Fruit fly (Drosophila melanogaster) whole organism, prepupa: ENCODE measurements around the gene mei-P26.

ENCODE experiments used
- Blimp-1 ChIP-seq: fragments of 200-800 bp; sonication (Bioruptor generic); optimal IDR thresholded peaks from 3 replicates; lab custom pipeline; 2017; ENCODE audit warnings: missing biosample characterization, missing genetic modification characterization, mild to moderate bottlenecking, moderate library complexity, missing genetic modification reagents
- CG10669 ChIP-seq: fragments of 200-800 bp; sonication (Bioruptor generic); optimal IDR thresholded peaks from 3 replicates; lab custom pipeline; 2018; ENCODE audit warnings: missing biosample characterization, mild to moderate bottlenecking, missing genetic modification characterization, moderate library complexity
- CG11294 ChIP-seq: fragments of 200-800 bp; sonication (Bioruptor generic); IDR thresholded peaks from 2 replicates; pipeline ENCODE4 v1.3.6; 2022; ENCODE audit warnings: missing biosample characterization, missing genetic modification characterization
- CG11762 ChIP-seq: fragments of 200-800 bp; sonication (Bioruptor generic); optimal IDR thresholded peaks from 3 replicates; lab custom pipeline; 2016; ENCODE audit warnings: missing biosample characterization, missing genetic modification characterization; ENCODE audit not compliant: insufficient read depth
- CG11902 ChIP-seq: fragments of 200-800 bp; sonication (Bioruptor generic); optimal IDR thresholded peaks from 3 replicates; lab custom pipeline; 2016; ENCODE audit warnings: missing biosample characterization, missing genetic modification characterization
- CG16779 ChIP-seq: fragments of 200-800 bp; sonication (Bioruptor generic); optimal IDR thresholded peaks from 3 replicates; lab custom pipeline; 2017; ENCODE audit warnings: missing biosample characterization, mild to moderate bottlenecking, missing genetic modification characterization
- CG3032 ChIP-seq: fragments of 200-800 bp; optimal IDR thresholded peaks from 2 replicates; lab custom pipeline; 2019; ENCODE audit warnings: missing biosample characterization, mild to moderate bottlenecking, missing genetic modification characterization, moderate library complexity
- CG31627 ChIP-seq: fragments of 200-800 bp; sonication (Bioruptor generic); optimal IDR thresholded peaks from 3 replicates; lab custom pipeline; 2016; ENCODE audit warnings: missing biosample characterization, missing genetic modification characterization
- CG3919 ChIP-seq: fragments of 200-800 bp; sonication (Bioruptor generic); optimal IDR thresholded peaks from 3 replicates; lab custom pipeline; 2016; ENCODE audit warnings: missing biosample characterization, missing genetic modification characterization
- CG6792 ChIP-seq: fragments of 200-800 bp; sonication (Bioruptor generic); optimal IDR thresholded peaks from 3 replicates; lab custom pipeline; 2016; ENCODE audit warnings: missing biosample characterization, missing genetic modification characterization
- CG6854 ChIP-seq: fragments of 200-800 bp; sonication (Bioruptor generic); optimal IDR thresholded peaks from 2 replicates; lab custom pipeline; 2017; ENCODE audit warnings: missing biosample characterization, mild to moderate bottlenecking, missing genetic modification characterization
- CG7368 ChIP-seq: fragments of 200-800 bp; sonication (Bioruptor generic); optimal IDR thresholded peaks from 3 replicates; lab custom pipeline; 2016; ENCODE audit warnings: missing biosample characterization, missing genetic modification characterization
- CG8119 ChIP-seq: fragments of 200-800 bp; sonication (Bioruptor generic); IDR thresholded peaks from 3 replicates; pipeline ENCODE4 v1.3.6; 2022; ENCODE audit warnings: missing biosample characterization, missing genetic modification characterization
- CG8319 ChIP-seq: fragments of 200-800 bp; sonication (Bioruptor generic); optimal IDR thresholded peaks from 3 replicates; lab custom pipeline; 2016; ENCODE audit warnings: missing biosample characterization, missing genetic modification characterization
- CG9139 ChIP-seq: fragments of 200-800 bp; sonication (Bioruptor generic); optimal IDR thresholded peaks from 3 replicates; lab custom pipeline; 2017; ENCODE audit warnings: missing biosample characterization, mild to moderate bottlenecking, missing genetic modification characterization
- Eip75B ChIP-seq: fragments of 200-800 bp; sonication (Bioruptor generic); optimal IDR thresholded peaks from 3 replicates; lab custom pipeline; 2016; ENCODE audit warnings: missing biosample characterization, missing genetic modification characterization
- Eip78C ChIP-seq: fragments of 200-800 bp; sonication (Bioruptor generic); peaks from one replicate; lab custom pipeline; 2016; ENCODE audit warnings: missing biosample characterization, missing genetic modification characterization
- Eip93F ChIP-seq: fragments of 200-800 bp; sonication (Bioruptor generic); optimal IDR thresholded peaks from 2 replicates; lab custom pipeline; 2016; ENCODE audit warnings: missing biosample characterization, mild to moderate bottlenecking, missing genetic modification characterization
- Ets96B ChIP-seq: fragments of 200-800 bp; optimal IDR thresholded peaks from 2 replicates; lab custom pipeline; 2019; ENCODE audit warnings: missing biosample characterization, mild to moderate bottlenecking, missing genetic modification characterization, moderate library complexity
- Gug ChIP-seq: fragments of 200-800 bp; sonication (Bioruptor generic); IDR thresholded peaks from 2 replicates; pipeline ENCODE4 v1.3.6; 2022; ENCODE audit warnings: missing biosample characterization, missing genetic modification characterization
- Hr38 ChIP-seq: sonication (Bioruptor generic); optimal IDR thresholded peaks from 2 replicates; lab custom pipeline; 2016; ENCODE audit warnings: missing biosample characterization, missing genetic modification characterization
- Hr4 ChIP-seq: fragments of 200-800 bp; sonication (Bioruptor generic); optimal IDR thresholded peaks from 3 replicates; lab custom pipeline; 2016; ENCODE audit warnings: missing biosample characterization, missing genetic modification characterization
- Lpt ChIP-seq: fragments of 200-800 bp; sonication (Bioruptor generic); optimal IDR thresholded peaks from 3 replicates; lab custom pipeline; 2016; ENCODE audit warnings: missing biosample characterization, missing genetic modification characterization
- Met ChIP-seq: fragments of 200-800 bp; sonication (Bioruptor generic); optimal IDR thresholded peaks from 3 replicates; lab custom pipeline; 2016; ENCODE audit warnings: missing biosample characterization, missing genetic modification characterization
- Sox14 ChIP-seq: fragments of 200-800 bp; sonication (Bioruptor generic); optimal IDR thresholded peaks from 3 replicates; lab custom pipeline; 2016; ENCODE audit warnings: missing biosample characterization, missing genetic modification characterization
- Sox15 ChIP-seq: fragments of 200-800 bp; sonication (Bioruptor generic); optimal IDR thresholded peaks from 3 replicates; lab custom pipeline; 2016; ENCODE audit warnings: missing biosample characterization, missing genetic modification characterization
- achi ChIP-seq: fragments of 200-800 bp; sonication (Bioruptor generic); optimal IDR thresholded peaks from 3 replicates; lab custom pipeline; 2016; ENCODE audit warnings: missing biosample characterization, missing genetic modification characterization
- acj6 ChIP-seq: fragments of 200-800 bp; sonication (Bioruptor generic); optimal IDR thresholded peaks from 3 replicates; lab custom pipeline; 2016; ENCODE audit warnings: missing biosample characterization, missing genetic modification characterization
- eg ChIP-seq: fragments of 200-800 bp; sonication (Bioruptor generic); IDR thresholded peaks from 3 replicates; pipeline ENCODE4 v1.3.6; 2022; ENCODE audit warnings: missing biosample characterization, missing genetic modification characterization
- net ChIP-seq: fragments of 200-800 bp; sonication (Bioruptor generic); optimal IDR thresholded peaks from 3 replicates; lab custom pipeline; 2016; ENCODE audit warnings: missing biosample characterization, missing genetic modification characterization
- pdm3 ChIP-seq: fragments of 200-800 bp; sonication (Bioruptor generic); optimal IDR thresholded peaks from 3 replicates; lab custom pipeline; 2016; ENCODE audit warnings: missing biosample characterization, missing genetic modification characterization
- salr ChIP-seq, 2 experiments: fragments of 200-800 bp; sonication (Bioruptor generic); optimal IDR thresholded peaks; 3 replicates each; lab custom pipeline; 2016 to 2018; ENCODE audit warnings: missing biosample characterization in 2 of 2, missing genetic modification characterization in 2 of 2, mild to moderate bottlenecking in 1 of 2
- spab ChIP-seq: fragments of 200-800 bp; sonication (Bioruptor generic); optimal IDR thresholded peaks from 2 replicates; lab custom pipeline; 2017; ENCODE audit warnings: missing biosample characterization, mild to moderate bottlenecking, missing genetic modification characterization, missing genetic modification reagents
- ss ChIP-seq, 2 experiments: fragments of 200-800 bp; sonication (Bioruptor generic); optimal IDR thresholded peaks; 2 replicates in 1 of 2; 3 replicates in 1 of 2; lab custom pipeline; 2017 to 2018; ENCODE audit warnings: mild to moderate bottlenecking in 2 of 2, missing biosample characterization in 2 of 2, missing genetic modification characterization in 2 of 2, moderate library complexity in 1 of 2
- topi ChIP-seq: fragments of 200-800 bp; sonication (Bioruptor generic); optimal IDR thresholded peaks from 3 replicates; lab custom pipeline; 2016; ENCODE audit warnings: missing biosample characterization, missing genetic modification characterization

The mei-P26 gene

DNA sequence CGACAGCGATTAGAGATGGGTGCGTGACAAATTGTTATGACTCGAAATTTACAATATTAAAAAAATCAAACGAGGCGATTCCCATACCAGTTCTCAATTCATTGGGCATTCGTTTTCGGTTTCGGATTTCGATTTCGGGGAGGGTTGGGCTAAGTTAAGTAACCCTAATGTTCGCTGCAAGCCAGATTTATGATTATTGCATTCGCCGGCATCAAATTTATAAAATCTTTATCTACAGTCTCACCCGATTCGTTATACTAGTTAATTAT lies 35.1 kb upstream of the mei-P26 start:
- TF ChIP-seq pdm3 (no peak), Hr4 (GFP tag; lab: Kevin White, UChicago) (no peak), Sox14 (no peak), CG10669 (GFP tag; lab: Kevin White, UChicago) (no peak), Sox15 (GFP tag; lab: Kevin White, UChicago) (no peak), Met (GFP tag; lab: Kevin White, UChicago) (no peak), Ets96B (tag; lab: Kevin White, UChicago) (no peak)
- TF ChIP-seq, all 60 proteins: peak for 0

DNA sequence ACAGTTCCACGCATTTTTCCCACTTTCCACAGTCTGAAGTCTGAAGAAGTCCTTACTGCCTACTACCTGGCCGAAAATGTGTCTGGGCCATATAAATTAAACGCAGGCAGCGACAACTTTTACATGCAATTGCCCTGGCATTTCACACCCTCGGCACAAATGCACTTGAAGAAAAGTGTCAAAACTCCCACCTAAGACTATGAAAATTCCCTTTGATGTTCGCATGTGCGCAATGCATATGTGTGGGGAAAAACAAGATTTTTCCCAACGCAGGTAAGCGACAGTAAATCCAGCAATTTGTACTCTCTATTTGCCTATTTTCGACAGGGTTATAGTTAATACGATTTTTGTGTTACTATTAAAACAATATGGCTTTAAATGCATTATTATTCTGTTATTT lies 33.6 kb upstream of the mei-P26 start:
- TF ChIP-seq Hr4 (GFP tag; lab: Kevin White, UChicago), result no peak

DNA sequence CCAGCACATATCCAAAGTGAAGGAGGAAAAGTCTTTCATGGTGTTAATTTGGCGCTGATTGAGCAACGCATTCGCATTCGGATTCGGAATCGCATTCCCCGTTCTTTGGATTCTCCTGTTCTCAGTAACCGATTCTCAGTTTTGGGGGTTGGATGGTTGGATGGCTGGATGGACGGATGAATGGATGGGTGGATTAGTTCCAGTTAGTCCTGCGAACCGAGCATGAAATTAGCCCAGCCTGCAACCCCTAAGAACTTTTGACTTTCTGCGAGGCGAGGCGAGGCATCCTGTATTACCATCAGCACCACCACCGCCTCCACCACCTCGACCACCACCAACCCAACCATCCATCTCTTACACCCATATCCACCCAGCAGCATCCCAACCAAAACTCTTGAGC lies 32.8 kb upstream of the mei-P26 start:
- TF ChIP-seq Eip93F (GFP tag; lab: Kevin White, UChicago), result no peak
- TF ChIP-seq CG16779 (tag; lab: Kevin White, UChicago), result no peak
- TF ChIP-seq Lpt, result no peak
- TF ChIP-seq Blimp-1, result no peak
- no peak for TF ChIP-seq CG7368 (GFP tag; lab: Kevin White, UChicago)
- TF ChIP-seq CG3032 (tag; lab: Kevin White, UChicago), result no peak
- TF ChIP-seq Sox14, result no peak
- no peak for TF ChIP-seq Eip78C (GFP tag; lab: Kevin White, UChicago)
- TF ChIP-seq Eip75B (GFP tag; lab: Kevin White, UChicago), result no peak
- TF ChIP-seq ss (GFP tag; optimal IDR thresholded peaks at IDR 0.05; lab: Kevin White, UChicago), result no peak
- TF ChIP-seq acj6 (GFP tag; lab: Kevin White, UChicago), result no peak
- TF ChIP-seq spab (GFP tag; lab: Kevin White, UChicago), result no peak
- no peak for TF ChIP-seq CG11902 (GFP tag; lab: Kevin White, UChicago)
- no peak for TF ChIP-seq eg

DNA sequence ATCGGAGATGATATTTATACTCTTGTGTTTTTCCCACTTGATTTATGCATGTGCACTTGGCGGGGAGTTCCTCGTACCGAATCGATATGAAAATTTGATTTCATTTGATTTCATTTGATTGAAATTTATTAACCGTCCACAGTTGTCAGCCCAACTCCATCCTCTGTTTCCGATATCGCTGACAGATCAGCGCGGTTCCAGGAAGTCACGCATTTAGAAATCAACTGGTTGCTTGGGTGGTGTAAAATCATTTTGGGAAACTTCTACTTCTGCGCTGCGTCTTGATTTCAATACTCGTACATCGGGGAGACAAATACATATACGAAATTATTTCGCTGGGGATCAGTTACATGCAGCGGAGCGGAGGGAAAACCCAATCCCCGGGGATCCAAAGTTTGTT lies 31.5 kb upstream of the mei-P26 start:
- TF ChIP-seq Gug (GFP tag; lab: Robert Waterston, UW), result no peak
- TF ChIP-seq topi (GFP tag; lab: Kevin White, UChicago), result no peak
- TF ChIP-seq achi (GFP tag; lab: Kevin White, UChicago), result no peak
- no peak for TF ChIP-seq CG3919 (GFP tag; lab: Kevin White, UChicago)
- TF ChIP-seq ss (GFP tag; optimal IDR thresholded peaks at IDR 0.05; lab: Kevin White, UChicago), result no peak
- TF ChIP-seq CG31627 (GFP tag; lab: Kevin White, UChicago), result no peak
- no peak for TF ChIP-seq CG6854 (GFP tag; lab: Kevin White, UChicago)
- TF ChIP-seq net, result no peak
- TF ChIP-seq Hr38 (GFP tag; lab: Kevin White, UChicago), result no peak
- no peak for TF ChIP-seq CG9139 (GFP tag; lab: Kevin White, UChicago)
- no peak for TF ChIP-seq salr (GFP tag; optimal IDR thresholded peaks at IDR 0.05; lab: Kevin White, UChicago)
- no peak for TF ChIP-seq Lpt

DNA sequence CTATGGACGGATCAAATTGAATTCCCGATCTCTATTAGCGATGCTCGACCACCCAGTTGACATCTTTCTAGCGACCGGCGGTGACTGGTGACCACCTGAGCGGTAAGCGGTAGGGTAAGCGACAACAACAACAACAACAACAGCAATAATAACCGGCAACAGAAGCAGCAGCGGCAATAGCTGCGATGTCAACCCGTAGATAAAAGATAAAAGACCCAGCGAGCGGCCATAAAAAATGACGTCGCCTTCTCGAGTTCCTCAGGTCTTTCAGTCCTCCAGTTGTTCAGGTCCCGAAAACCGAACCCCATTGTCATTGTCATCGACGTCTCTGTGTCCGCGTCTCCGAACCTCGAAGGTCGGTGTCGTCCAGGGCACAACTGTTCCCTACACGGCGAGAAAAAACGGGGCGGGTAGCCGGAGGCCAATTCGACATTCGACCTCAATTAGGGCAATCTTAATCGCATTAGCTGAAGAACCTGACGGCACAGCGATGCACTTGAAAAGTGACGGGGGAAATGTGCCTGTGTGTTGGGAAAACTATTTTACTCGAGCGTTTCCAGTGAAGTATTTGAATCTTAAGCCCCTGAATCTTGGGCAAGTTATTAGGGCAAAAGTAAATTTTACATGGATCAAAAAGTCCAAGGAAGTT lies 30.3 kb upstream of the mei-P26 start:
- TF ChIP-seq topi (GFP tag; lab: Kevin White, UChicago) (no peak), acj6 (GFP tag; lab: Kevin White, UChicago) (no peak), Sox14 (no peak), CG8319 (GFP tag; lab: Kevin White, UChicago) (no peak), CG11902 (GFP tag; lab: Kevin White, UChicago) (no peak), CG8119 (GFP tag; lab: Robert Waterston, UW) (no peak), CG6854 (GFP tag; lab: Kevin White, UChicago) (no peak), Ets96B (tag; lab: Kevin White, UChicago) (no peak), CG11762 (no peak), Blimp-1 (no peak), CG11294 (GFP tag; lab: Robert Waterston, UW) (no peak), Gug (GFP tag; lab: Robert Waterston, UW) (no peak), CG6792 (GFP tag; lab: Kevin White, UChicago) (no peak)
